Worm (Caenorhabditis elegans): ENCODE measurements around the gene iff-1.

iff-1 gene

ce11 chrIII:9782011-9782436, 35.0 kb upstream of the iff-1 start, which contains the start of gene vha-2:
TSS of gene vha-2 (plus strand) at chrIII:9782164.
- TF ChIP-seq ceh-36 (tag; optimal IDR thresholded peaks at IDR 0.05) = no peak
- peak; percentile 27 for TF ChIP-seq ama-1 (optimal IDR thresholded peaks at IDR 0.05)
- no peak for TF ChIP-seq sea-1 (GFP tag; conservative IDR thresholded peaks at IDR 0.05)
- no peak for TF ChIP-seq scrt-1 (GFP tag; IDR thresholded peaks at IDR 0.05)
- TF ChIP-seq B0310.2 (tag; optimal IDR thresholded peaks at IDR 0.05) = no peak
- no peak for TF ChIP-seq F13C5.2 (tag; optimal IDR thresholded peaks at IDR 0.05)
- no peak for TF ChIP-seq hnd-1 (tag; optimal IDR thresholded peaks at IDR 0.05)
- no peak for TF ChIP-seq tra-4 (tag; optimal IDR thresholded peaks at IDR 0.05)
- TF ChIP-seq tbx-11 (GFP tag; IDR thresholded peaks at IDR 0.05) = no peak

ce11 chrIII:9780665-9781304, 33.8 kb upstream of the iff-1 start, which contains the start of gene vha-1:
TSS of gene vha-1 (plus strand) at chrIII:9781254.
- TF ChIP-seq pes-1 (GFP tag; IDR thresholded peaks at IDR 0.05) (0 out of 2 replicates have a peak, but pooled peaks have one; percentile 31), ceh-36 (tag; optimal IDR thresholded peaks at IDR 0.05) (no peak), sea-1 (GFP tag; conservative IDR thresholded peaks at IDR 0.05) (0 out of 2 replicates have a peak, but pooled peaks have one; percentile 58), F13C5.2 (tag; optimal IDR thresholded peaks at IDR 0.05) (peak; percentile 54)

- TF ChIP-seq ets-7 (tag; optimal IDR thresholded peaks at IDR 0.05) = no peak
- no peak for TF ChIP-seq ceh-36 (tag; optimal IDR thresholded peaks at IDR 0.05)
- no peak for TF ChIP-seq flt-1 (GFP tag; IDR thresholded peaks at IDR 0.05)
Measured at ce11 chrIII:9780254-9780653, 33.3 kb upstream of the iff-1 start, which contains the start of gene sqv-3. TSS of gene sqv-3 (minus strand) at chrIII:9780354.

- no peak for TF ChIP-seq aly-1 (tag; optimal IDR thresholded peaks at IDR 0.05)
- no peak for TF ChIP-seq F13C5.2 (tag; optimal IDR thresholded peaks at IDR 0.05)
- no peak for TF ChIP-seq B0310.2 (tag; optimal IDR thresholded peaks at IDR 0.05)
- no peak for TF ChIP-seq sea-1 (GFP tag; conservative IDR thresholded peaks at IDR 0.05)
- TF ChIP-seq hmbx-1 (tag; optimal IDR thresholded peaks at IDR 0.05) = no peak
- no peak for TF ChIP-seq tra-4 (tag; optimal IDR thresholded peaks at IDR 0.05)
- no peak for TF ChIP-seq tbx-37 (GFP tag; conservative IDR thresholded peaks at IDR 0.05)
- no peak for TF ChIP-seq hnd-1 (tag; optimal IDR thresholded peaks at IDR 0.05)
- no peak for TF ChIP-seq scrt-1 (GFP tag; IDR thresholded peaks at IDR 0.05)
- no peak for TF ChIP-seq hmg-4 (GFP tag; optimal IDR thresholded peaks at IDR 0.05)
Measured at ce11 chrIII:9779080-9779479, 32.1 kb upstream of the iff-1 start.

ce11 chrIII:9776323-9776722, 29.3 kb upstream of the iff-1 start, which contains the start of gene usp-46:
TSS of gene usp-46 (plus strand) at chrIII:9776623.
- no peak for TF ChIP-seq F13C5.2 (tag; optimal IDR thresholded peaks at IDR 0.05)
- no peak for TF ChIP-seq ets-7 (tag; optimal IDR thresholded peaks at IDR 0.05)
- TF ChIP-seq tbx-11 (GFP tag; IDR thresholded peaks at IDR 0.05) = no peak
- no peak for TF ChIP-seq ceh-36 (tag; optimal IDR thresholded peaks at IDR 0.05)
- TF ChIP-seq hmbx-1 (tag; optimal IDR thresholded peaks at IDR 0.05) = no peak
- no peak for TF ChIP-seq flt-1 (GFP tag; IDR thresholded peaks at IDR 0.05)
- TF ChIP-seq scrt-1 (GFP tag; IDR thresholded peaks at IDR 0.05) = no peak
- TF ChIP-seq ceh-13 (GFP tag; optimal IDR thresholded peaks at IDR 0.05) = no peak
- no peak for TF ChIP-seq sea-1 (GFP tag; conservative IDR thresholded peaks at IDR 0.05)
- no peak for TF ChIP-seq hmg-4 (GFP tag; optimal IDR thresholded peaks at IDR 0.05)
- TF ChIP-seq B0310.2 (tag; optimal IDR thresholded peaks at IDR 0.05) = no peak
- TF ChIP-seq ama-1 (optimal IDR thresholded peaks at IDR 0.05) = no peak
- no peak for TF ChIP-seq tra-4 (tag; optimal IDR thresholded peaks at IDR 0.05)
- no peak for TF ChIP-seq pes-1 (GFP tag; IDR thresholded peaks at IDR 0.05)
- no peak for TF ChIP-seq hnd-1 (tag; optimal IDR thresholded peaks at IDR 0.05)
- TF ChIP-seq tbx-37 (GFP tag; conservative IDR thresholded peaks at IDR 0.05) = no peak
- TF ChIP-seq aly-1 (tag; optimal IDR thresholded peaks at IDR 0.05) = no peak

ce11 chrIII:9775916-9776315, 28.9 kb upstream of the iff-1 start:
- TF ChIP-seq ceh-36 (tag; optimal IDR thresholded peaks at IDR 0.05) (no peak), sea-1 (GFP tag; conservative IDR thresholded peaks at IDR 0.05) (no peak), ama-1 (optimal IDR thresholded peaks at IDR 0.05) (no peak), tbx-11 (GFP tag; IDR thresholded peaks at IDR 0.05) (no peak), tra-4 (tag; optimal IDR thresholded peaks at IDR 0.05) (no peak)

- TF ChIP-seq tra-4 (tag; optimal IDR thresholded peaks at IDR 0.05) (no peak), flt-1 (GFP tag; IDR thresholded peaks at IDR 0.05) (no peak), hmbx-1 (tag; optimal IDR thresholded peaks at IDR 0.05) (no peak), ceh-13 (GFP tag; optimal IDR thresholded peaks at IDR 0.05) (no peak), hmg-4 (GFP tag; optimal IDR thresholded peaks at IDR 0.05) (no peak), tbx-11 (GFP tag; IDR thresholded peaks at IDR 0.05) (no peak), sea-1 (GFP tag; conservative IDR thresholded peaks at IDR 0.05) (no peak), F13C5.2 (tag; optimal IDR thresholded peaks at IDR 0.05) (no peak), ceh-36 (tag; optimal IDR thresholded peaks at IDR 0.05) (no peak), scrt-1 (GFP tag; IDR thresholded peaks at IDR 0.05) (no peak)
Measured at ce11 chrIII:9772394-9772793, 25.4 kb upstream of the iff-1 start.

ce11 chrIII:9770590-9770989, 23.6 kb upstream of the iff-1 start:
- no peak for TF ChIP-seq ets-7 (tag; optimal IDR thresholded peaks at IDR 0.05)
- peak; percentile 68 for TF ChIP-seq ama-1 (optimal IDR thresholded peaks at IDR 0.05)

ce11 chrIII:9768023-9768422, 21.0 kb upstream of the iff-1 start:
- TF ChIP-seq B0310.2 (tag; optimal IDR thresholded peaks at IDR 0.05) (no peak), ceh-13 (GFP tag; optimal IDR thresholded peaks at IDR 0.05) (no peak), aly-1 (tag; optimal IDR thresholded peaks at IDR 0.05) (no peak), ama-1 (optimal IDR thresholded peaks at IDR 0.05) (no peak), scrt-1 (GFP tag; IDR thresholded peaks at IDR 0.05) (no peak), pes-1 (GFP tag; IDR thresholded peaks at IDR 0.05) (no peak), tra-4 (tag; optimal IDR thresholded peaks at IDR 0.05) (no peak), flt-1 (GFP tag; IDR thresholded peaks at IDR 0.05) (no peak), hmbx-1 (tag; optimal IDR thresholded peaks at IDR 0.05) (no peak), tbx-37 (GFP tag; conservative IDR thresholded peaks at IDR 0.05) (no peak), tbx-11 (GFP tag; IDR thresholded peaks at IDR 0.05) (no peak), sea-1 (GFP tag; conservative IDR thresholded peaks at IDR 0.05) (no peak), hnd-1 (tag; optimal IDR thresholded peaks at IDR 0.05) (no peak), ceh-36 (tag; optimal IDR thresholded peaks at IDR 0.05) (no peak), ets-7 (tag; optimal IDR thresholded peaks at IDR 0.05) (no peak), hmg-4 (GFP tag; optimal IDR thresholded peaks at IDR 0.05) (no peak), F13C5.2 (tag; optimal IDR thresholded peaks at IDR 0.05) (no peak)

Measured in whole organism, early embryonic.